Fruit fly (Drosophila melanogaster) whole organism, embryonic: ENCODE results near the gene CG32260.

Experiments
- Adf1 ChIP-seq: fragments of 200-800 bp; sonication (Bioruptor generic); IDR thresholded peaks from 2 replicates; pipeline ENCODE4 v1.3.6; 2022; ENCODE audit warnings: missing biosample characterization, missing genetic modification characterization
- CG13894 ChIP-seq: fragments of 200-800 bp; sonication (Bioruptor generic); optimal IDR thresholded peaks from 3 replicates; lab custom pipeline; 2018; ENCODE audit warnings: missing biosample characterization, mild to moderate bottlenecking, missing genetic modification characterization, moderate library complexity
- CG14860 ChIP-seq: fragments of 200-800 bp; sonication (Bioruptor generic); IDR thresholded peaks from 3 replicates; pipeline ENCODE4 v1.3.6; 2022; ENCODE audit warnings: missing biosample characterization, missing genetic modification characterization; ENCODE audit not compliant: partially characterized antibody
- CG16863 ChIP-seq: fragments of 200-800 bp; sonication (Bioruptor generic); optimal IDR thresholded peaks from 3 replicates; lab custom pipeline; 2016; ENCODE audit warnings: missing biosample characterization, missing genetic modification characterization
- CG18011 ChIP-seq: fragments of 200-800 bp; sonication (Bioruptor generic); optimal IDR thresholded peaks from 2 replicates; lab custom pipeline; 2017; ENCODE audit warnings: missing biosample characterization, missing genetic modification characterization, mild to moderate bottlenecking, moderate library complexity, missing genotype
- CG18262 ChIP-seq: fragments of 200-800 bp; optimal IDR thresholded peaks from 3 replicates; lab custom pipeline; 2019; ENCODE audit warnings: missing biosample characterization, mild to moderate bottlenecking, missing genetic modification characterization, moderate library complexity
- CG31388 ChIP-seq: fragments of 200-800 bp; sonication (Bioruptor generic); optimal IDR thresholded peaks from 2 replicates; lab custom pipeline; 2016; ENCODE audit warnings: missing biosample characterization, missing genetic modification characterization
- CG32532 ChIP-seq: fragments of 200-800 bp; sonication (Bioruptor generic); IDR thresholded peaks from 2 replicates; pipeline ENCODE4 v1.3.6; 2022; ENCODE audit warnings: missing biosample characterization, missing genetic modification characterization
- CG5245 ChIP-seq: fragments of 200-800 bp; sonication (Bioruptor generic); optimal IDR thresholded peaks from 3 replicates; lab custom pipeline; 2016; ENCODE audit warnings: missing biosample characterization, missing genetic modification characterization
- CG7786 ChIP-seq: fragments of 200-800 bp; sonication (Bioruptor generic); optimal IDR thresholded peaks from 2 replicates; lab custom pipeline; 2016; ENCODE audit warnings: missing biosample characterization, missing genetic modification characterization
- CG7839 ChIP-seq: fragments of 200-800 bp; sonication (Bioruptor generic); optimal IDR thresholded peaks from 3 replicates; lab custom pipeline; 2018; ENCODE audit warnings: missing biosample characterization, mild to moderate bottlenecking, missing genetic modification characterization, moderate library complexity
- CG7987 ChIP-seq: fragments of 200-800 bp; sonication (Bioruptor generic); optimal IDR thresholded peaks from 2 replicates; lab custom pipeline; 2018; ENCODE audit warnings: missing biosample characterization, mild to moderate bottlenecking, missing genetic modification characterization, moderate library complexity
- CG8924 ChIP-seq: fragments of 200-800 bp; optimal IDR thresholded peaks from 3 replicates; lab custom pipeline; 2019; ENCODE audit warnings: missing biosample characterization, mild to moderate bottlenecking, missing genetic modification characterization, moderate library complexity
- CG9876 ChIP-seq: fragments of 200-800 bp; sonication (Bioruptor generic); optimal IDR thresholded peaks from 2 replicates; lab custom pipeline; 2016; ENCODE audit warnings: missing biosample characterization, missing genetic modification characterization
- Dbx ChIP-seq: fragments of 200-800 bp; sonication (Bioruptor generic); IDR thresholded peaks from 3 replicates; pipeline ENCODE4 v1.3.6; 2022; ENCODE audit warnings: missing biosample characterization, missing genetic modification characterization
- Dp ChIP-seq: fragments of 200-800 bp; sonication (Bioruptor generic); optimal IDR thresholded peaks from 2 replicates; lab custom pipeline; 2018; ENCODE audit warnings: missing biosample characterization, mild to moderate bottlenecking, missing genetic modification characterization, moderate library complexity
- Fer3 ChIP-seq: fragments of 200-800 bp; sonication (Bioruptor generic); optimal IDR thresholded peaks from 2 replicates; lab custom pipeline; 2018; ENCODE audit warnings: missing biosample characterization, mild to moderate bottlenecking, missing genetic modification characterization, moderate library complexity
- Hr39 ChIP-seq: fragments of >200 bp; optimal IDR thresholded peaks from 2 replicates; lab custom pipeline; 2017
- NK7.1 ChIP-seq: fragments of 200-800 bp; sonication (Bioruptor generic); optimal IDR thresholded peaks from 3 replicates; lab custom pipeline; 2016; ENCODE audit warnings: missing biosample characterization, missing genetic modification characterization
- Neu2 ChIP-seq: fragments of 200-800 bp; sonication (Bioruptor generic); optimal IDR thresholded peaks from 3 replicates; lab custom pipeline; 2016; ENCODE audit warnings: missing biosample characterization, missing genetic modification characterization, borderline replicate concordance
- Rfx ChIP-seq: fragments of 200-800 bp; sonication (Bioruptor generic); IDR thresholded peaks from 2 replicates; pipeline ENCODE4 v1.3.6; 2022; ENCODE audit warnings: missing biosample characterization, missing genetic modification characterization
- Scr ChIP-seq: fragments of 200-800 bp; sonication (Bioruptor generic); IDR thresholded peaks from 2 replicates; pipeline ENCODE4 v1.3.6; 2022; ENCODE audit warnings: missing biosample characterization, missing genetic modification characterization; ENCODE audit not compliant: partially characterized antibody
- Xbp1 ChIP-seq: fragments of 200-800 bp; sonication (Bioruptor generic); optimal IDR thresholded peaks from 3 replicates; lab custom pipeline; 2016; ENCODE audit warnings: missing biosample characterization, mild to moderate bottlenecking, missing genetic modification characterization
- Xrp1 ChIP-seq: fragments of 200-800 bp; sonication (Bioruptor generic); IDR thresholded peaks from 2 replicates; pipeline ENCODE4 v1.3.6; 2022; ENCODE audit warnings: missing biosample characterization, missing genetic modification characterization
- abd-A ChIP-seq: fragments of 200-800 bp; sonication (Bioruptor generic); optimal IDR thresholded peaks from 3 replicates; lab custom pipeline; 2019; ENCODE audit warnings: missing biosample characterization, mild to moderate bottlenecking, missing genetic modification characterization, moderate library complexity
- cato ChIP-seq: fragments of 200-800 bp; sonication (Bioruptor generic); optimal IDR thresholded peaks from 2 replicates; lab custom pipeline; 2016; ENCODE audit warnings: missing biosample characterization, missing genetic modification characterization, borderline replicate concordance
- chm ChIP-seq: fragments of 200-800 bp; sonication (Bioruptor generic); IDR thresholded peaks from 2 replicates; pipeline ENCODE4 v1.3.6; 2022; ENCODE audit warnings: missing biosample characterization, missing genetic modification characterization
- disco-r ChIP-seq: fragments of 200-800 bp; sonication (Bioruptor generic); optimal IDR thresholded peaks from 2 replicates; lab custom pipeline; 2016; ENCODE audit warnings: missing biosample characterization, missing genetic modification characterization
- esg ChIP-seq: fragments of 200-800 bp; sonication (Bioruptor generic); conservative IDR thresholded peaks from 2 replicates; pipeline ENCODE4 v1.3.6; 2022; ENCODE audit warnings: missing biosample characterization, missing genetic modification characterization
- eve ChIP-seq, 2 experiments: fragments of >200 bp; optimal IDR thresholded peaks; 2 replicates each; lab custom pipeline; 2017; ENCODE audit warnings: missing biosample characterization in 2 of 2, missing genetic modification characterization in 2 of 2
- fd64A ChIP-seq: fragments of 200-800 bp; sonication (Bioruptor generic); optimal IDR thresholded peaks from 3 replicates; lab custom pipeline; 2018; ENCODE audit warnings: missing biosample characterization, mild to moderate bottlenecking, missing genetic modification characterization
- fru ChIP-seq: fragments of >200 bp; optimal IDR thresholded peaks from 2 replicates; lab custom pipeline; 2017
- ftz-f1 ChIP-seq: fragments of 200-800 bp; sonication (Bioruptor generic); optimal IDR thresholded peaks from 2 replicates; lab custom pipeline; 2016; ENCODE audit warnings: missing biosample characterization, missing genetic modification characterization
- grn ChIP-seq: fragments of 200-800 bp; sonication (Bioruptor generic); optimal IDR thresholded peaks from 3 replicates; lab custom pipeline; 2017; ENCODE audit warnings: missing biosample characterization, missing genetic modification characterization
- gsb-n ChIP-seq: fragments of 200-800 bp; sonication (Bioruptor generic); optimal IDR thresholded peaks from 3 replicates; lab custom pipeline; 2018; ENCODE audit warnings: missing biosample characterization, mild to moderate bottlenecking, missing genetic modification characterization
- her ChIP-seq: fragments of 200-800 bp; sonication (Bioruptor generic); optimal IDR thresholded peaks from 2 replicates; lab custom pipeline; 2016; ENCODE audit warnings: missing biosample characterization, missing genetic modification characterization
- kni ChIP-seq: fragments of 200-800 bp; sonication (Bioruptor generic); optimal IDR thresholded peaks from 3 replicates; lab custom pipeline; 2017; ENCODE audit warnings: mild to moderate bottlenecking, missing biosample characterization, missing genetic modification reagents, missing genetic modification characterization
- luna ChIP-seq: fragments of 200-800 bp; sonication (Bioruptor generic); optimal IDR thresholded peaks from 2 replicates; lab custom pipeline; 2016; ENCODE audit warnings: missing biosample characterization, missing genetic modification characterization
- nom ChIP-seq: fragments of 200-800 bp; sonication (Bioruptor generic); optimal IDR thresholded peaks from 2 replicates; lab custom pipeline; 2017; ENCODE audit warnings: missing biosample characterization, missing genetic modification characterization, mild to moderate bottlenecking, moderate library complexity, missing genetic modification reagents
- phol ChIP-seq: fragments of 200-800 bp; sonication (Bioruptor generic); optimal IDR thresholded peaks from 3 replicates; lab custom pipeline; 2018; ENCODE audit warnings: missing biosample characterization, mild to moderate bottlenecking, missing genetic modification characterization, moderate library complexity
- shn ChIP-seq: fragments of 200-800 bp; sonication (Bioruptor generic); optimal IDR thresholded peaks from 3 replicates; lab custom pipeline; 2016; ENCODE audit warnings: missing biosample characterization, missing genetic modification characterization
- sim ChIP-seq: fragments of 200-800 bp; sonication (Bioruptor generic); IDR thresholded peaks from 2 replicates; pipeline ENCODE4 v1.3.6; 2022; ENCODE audit warnings: missing biosample characterization, missing genetic modification characterization
- stwl ChIP-seq: fragments of 200-800 bp; sonication (Bioruptor generic); optimal IDR thresholded peaks from 3 replicates; lab custom pipeline; 2018; ENCODE audit warnings: missing biosample characterization, mild to moderate bottlenecking, missing genetic modification characterization, moderate library complexity
- yki ChIP-seq: fragments of >200 bp; optimal IDR thresholded peaks from 3 replicates; lab custom pipeline; 2018
- zen ChIP-seq: fragments of 200-800 bp; sonication (Bioruptor generic); optimal IDR thresholded peaks from 3 replicates; lab custom pipeline; 2018; ENCODE audit warnings: missing biosample characterization, mild to moderate bottlenecking, missing genetic modification characterization, moderate library complexity
- zf30C ChIP-seq: fragments of 200-800 bp; sonication (Bioruptor generic); optimal IDR thresholded peaks from 3 replicates; lab custom pipeline; 2018; ENCODE audit warnings: missing biosample characterization, mild to moderate bottlenecking, missing genetic modification characterization

CG32260 gene

dm6 chr3L:4102496-4103257, 39.5 kb upstream of the CG32260 start, which contains the start of gene CG14995 (continued):
- TF ChIP-seq Xrp1 (GFP tag; lab: Robert Waterston, UW), result no peak
- no peak for TF ChIP-seq NK7.1 (GFP tag; lab: Kevin White, UChicago)
- TF ChIP-seq Dp (GFP tag; lab: Kevin White, UChicago), result peak; percentile 72
- TF ChIP-seq Xbp1 (GFP tag; lab: Kevin White, UChicago), result no peak

dm6 chr3L:4103258-4104247, 38.6 kb upstream of the CG32260 start, which contains the start of gene Fit1:
Fit1 (plus strand) TSS chr3L:4103564.
- peak; percentile 53 for TF ChIP-seq Scr (GFP tag; lab: Robert Waterston, UW)
- no peak for TF ChIP-seq fd64A (GFP tag; lab: Kevin White, UChicago)
- peak; percentile 80 for TF ChIP-seq abd-A (tag; lab: Kevin White, UChicago)
- no peak for TF ChIP-seq CG16863
- peak; percentile 23 for TF ChIP-seq CG7987 (GFP tag; lab: Kevin White, UChicago)
- TF ChIP-seq CG14860, result peak; percentile 40; the same call in 2 of the 3 replicates
- TF ChIP-seq CG8924, result peak; percentile 38
- TF ChIP-seq luna (GFP tag; lab: Kevin White, UChicago), result no peak
- no peak for TF ChIP-seq sim
- TF ChIP-seq phol (tag; lab: Kevin White, UChicago), result no peak
- TF ChIP-seq zf30C (GFP tag; lab: Kevin White, UChicago), result no peak
- TF ChIP-seq CG18262 (tag; lab: Kevin White, UChicago), result no peak
- no peak for TF ChIP-seq CG18011 (GFP tag; lab: Kevin White, UChicago)
- TF ChIP-seq CG31388, result no peak
- TF ChIP-seq CG9876, result no peak
- TF ChIP-seq kni (GFP tag; lab: Kevin White, UChicago), result no peak
- TF ChIP-seq shn (GFP tag; lab: Kevin White, UChicago), result no peak
- no peak for TF ChIP-seq CG7786 (GFP tag; lab: Kevin White, UChicago)
- TF ChIP-seq chm, result peak; percentile 48; the same call in 1 of the 2 replicates
- TF ChIP-seq Dbx (GFP tag; lab: Robert Waterston, UW), result no peak; the same call in 2 of the 3 replicates
- TF ChIP-seq yki, result no peak
- TF ChIP-seq Fer3 (tag; lab: Kevin White, UChicago), result no peak
- TF ChIP-seq Rfx, result no peak
- TF ChIP-seq CG13894 (tag; lab: Kevin White, UChicago), result peak; percentile 70
- no peak for TF ChIP-seq Neu2 (GFP tag; lab: Kevin White, UChicago)
- no peak for TF ChIP-seq gsb-n (tag; lab: Kevin White, UChicago)
- peak; percentile 65 for TF ChIP-seq grn (GFP tag; lab: Kevin White, UChicago)
- TF ChIP-seq Adf1 (GFP tag; lab: Robert Waterston, UW), result peak; percentile 72
- no peak for TF ChIP-seq CG5245
- no peak for TF ChIP-seq fru
- no peak for TF ChIP-seq zen (tag; lab: Kevin White, UChicago)
- no peak for TF ChIP-seq eve (GFP tag; optimal IDR thresholded peaks at IDR 0.05; lab: Kevin White, UChicago)
- no peak for TF ChIP-seq Hr39
- TF ChIP-seq cato, result no peak
- TF ChIP-seq ftz-f1 (GFP tag; lab: Kevin White, UChicago), result peak; percentile 95
- peak; percentile 46 for TF ChIP-seq nom (GFP tag; lab: Kevin White, UChicago)
- TF ChIP-seq esg, result no peak
- TF ChIP-seq her (GFP tag; lab: Kevin White, UChicago), result no peak
- TF ChIP-seq disco-r, result no peak
- no peak for TF ChIP-seq CG7839 (tag; lab: Kevin White, UChicago)
- TF ChIP-seq CG32532 (GFP tag; lab: Robert Waterston, UW), result no peak
- TF ChIP-seq stwl, result no peak
